Worm (Caenorhabditis elegans): ENCODE data around the gene F54D12.9.

F54D12.9 gene

ce11 chrII:1385280-1385679 is 3.8 kb upstream of the F54D12.9 start, which contains the start of gene F54D12.7:
F54D12.7 (minus strand) TSS chrII:1385380.
- TF ChIP-seq mab-9 (GFP tag; IDR thresholded peaks at IDR 0.05) (no peak), F16B12.6 (tag; optimal IDR thresholded peaks at IDR 0.05) (no peak), nhr-84 (tag; optimal IDR thresholded peaks at IDR 0.05) (no peak), egl-13 (tag; optimal IDR thresholded peaks at IDR 0.05) (no peak), ceh-82 (tag; optimal IDR thresholded peaks at IDR 0.05) (no peak), mdl-1 (tag; optimal IDR thresholded peaks at IDR 0.05) (no peak), unc-30 (tag; optimal IDR thresholded peaks at IDR 0.05) (no peak), unc-98 (GFP tag; IDR thresholded peaks at IDR 0.05) (no peak), C16A3.4 (tag; optimal IDR thresholded peaks at IDR 0.05) (no peak), ets-5 (GFP tag; IDR thresholded peaks at IDR 0.05) (no peak), C34B4.2 (tag; optimal IDR thresholded peaks at IDR 0.05) (no peak), nhr-76 (tag; optimal IDR thresholded peaks at IDR 0.05) (no peak), hlh-4 (tag; optimal IDR thresholded peaks at IDR 0.05) (no peak), ama-1 (optimal IDR thresholded peaks at IDR 0.05) (no peak), swsn-7 (tag; optimal IDR thresholded peaks at IDR 0.05) (no peak), ztf-4 (tag; optimal IDR thresholded peaks at IDR 0.05) (no peak), lin-13 (GFP tag; optimal IDR thresholded peaks at IDR 0.05) (no peak), ceh-63 (GFP tag; optimal IDR thresholded peaks at IDR 0.05) (no peak), sup-37 (GFP tag; optimal IDR thresholded peaks at IDR 0.05) (no peak)

ce11 chrII:1378259-1378658 is 3.3 kb downstream of the F54D12.9 start, which contains the start of gene F54D12.10:
F54D12.10 (minus strand) TSS chrII:1378359.
- TF ChIP-seq nhr-90 (tag; optimal IDR thresholded peaks at IDR 0.05; ENCODE audit: poor library complexity) (no peak), ceh-82 (tag; optimal IDR thresholded peaks at IDR 0.05) (no peak), fkh-10 (GFP tag; optimal IDR thresholded peaks at IDR 0.05) (no peak), snpc-4 (tag; optimal IDR thresholded peaks at IDR 0.05) (no peak), ceh-90 (tag; optimal IDR thresholded peaks at IDR 0.05) (no peak), ama-1 (optimal IDR thresholded peaks at IDR 0.05) (no peak), sptf-1 (tag; optimal IDR thresholded peaks at IDR 0.05) (no peak), fkh-4 (tag; optimal IDR thresholded peaks at IDR 0.05; ENCODE audit: borderline replicate concordance) (no peak), nhr-237 (tag; optimal IDR thresholded peaks at IDR 0.05) (no peak), nhr-85 (tag) (no peak), rnt-1 (tag; optimal IDR thresholded peaks at IDR 0.05) (no peak), unc-62 (GFP tag; optimal IDR thresholded peaks at IDR 0.05) (no peak), blmp-1 (tag; optimal IDR thresholded peaks at IDR 0.05) (no peak), nhr-84 (tag; optimal IDR thresholded peaks at IDR 0.05) (no peak), nhr-28 (tag; optimal IDR thresholded peaks at IDR 0.05) (no peak)

- no peak for TF ChIP-seq fkh-8 (tag; optimal IDR thresholded peaks at IDR 0.05)
- no peak for TF ChIP-seq ces-1 (GFP tag; optimal IDR thresholded peaks at IDR 0.05)
- no peak for TF ChIP-seq unc-62 (GFP tag; optimal IDR thresholded peaks at IDR 0.05)
- peak in 1 of 3 experiments; percentile 31 for TF ChIP-seq dpl-1 (GFP tag; optimal IDR thresholded peaks at IDR 0.05)
- TF ChIP-seq efl-1 (optimal IDR thresholded peaks at IDR 0.05) = peak in 1 of 2 experiments; percentile 28
- peak in 1 of 2 experiments; percentile 53 for TF ChIP-seq efl-1 (GFP tag; optimal IDR thresholded peaks at IDR 0.05 in 1 of 2)
- no peak for TF ChIP-seq mef-2 (tag; optimal IDR thresholded peaks at IDR 0.05)
These were observed 4.7 kb downstream of the F54D12.9 start for ce11 chrII:1376795-1377194.

- no peak for TF ChIP-seq hpl-2 (GFP tag; optimal IDR thresholded peaks at IDR 0.05)
- peak in 1 of 3 experiments; percentile 10 for TF ChIP-seq dpl-1 (GFP tag; optimal IDR thresholded peaks at IDR 0.05)
- TF ChIP-seq irx-1 (tag; optimal IDR thresholded peaks at IDR 0.05) = no peak
- TF ChIP-seq efl-1 (optimal IDR thresholded peaks at IDR 0.05) = peak in 1 of 2 experiments; percentile 16
- peak in 1 of 2 experiments; percentile 2 for TF ChIP-seq efl-1 (GFP tag; optimal IDR thresholded peaks at IDR 0.05 in 1 of 2)
- TF ChIP-seq lsy-2 (tag; optimal IDR thresholded peaks at IDR 0.05) = peak; percentile 19 to 30
- peak; percentile 48 for TF ChIP-seq blmp-1 (tag; optimal IDR thresholded peaks at IDR 0.05)
- TF ChIP-seq unc-130 (tag; optimal IDR thresholded peaks at IDR 0.05) = peak; percentile 13
- peak; percentile 69 for TF ChIP-seq rnt-1 (tag; optimal IDR thresholded peaks at IDR 0.05)
- no peak for TF ChIP-seq unc-86 (tag; optimal IDR thresholded peaks at IDR 0.05)
- peak; percentile 49 for TF ChIP-seq nhr-71 (tag; optimal IDR thresholded peaks at IDR 0.05)
- TF ChIP-seq nhr-28 (tag; optimal IDR thresholded peaks at IDR 0.05) = no peak
- TF ChIP-seq nhr-19 (GFP tag; conservative IDR thresholded peaks at IDR 0.05) = 0 out of 2 replicates have a peak, but pooled peaks have one; percentile 22
- TF ChIP-seq jun-1 (tag; optimal IDR thresholded peaks at IDR 0.05) = no peak
- TF ChIP-seq pag-3 (tag; optimal IDR thresholded peaks at IDR 0.05; ENCODE audit: borderline replicate concordance, insufficient read depth) = peak; percentile 62
These were observed 5.9 kb downstream of the F54D12.9 start for ce11 chrII:1375627-1376026.

Data from whole organism, L1 larva.